Fruit fly (Drosophila melanogaster) whole organism, embryonic: ENCODE results near the gene CG17839.

Experiments
- ATbp ChIP-seq: fragments of 200-800 bp; sonication (Bioruptor generic); optimal IDR thresholded peaks from 2 replicates; lab custom pipeline; 2017; ENCODE audit warnings: missing biosample characterization, mild to moderate bottlenecking, missing genetic modification characterization, missing genetic modification reagents
- Abd-B ChIP-seq: fragments of 200-800 bp; sonication (Bioruptor generic); optimal IDR thresholded peaks from 2 replicates; lab custom pipeline; 2018; ENCODE audit warnings: missing biosample characterization, mild to moderate bottlenecking, missing genetic modification characterization, moderate library complexity
- CG10431 ChIP-seq: fragments of 200-800 bp; sonication (Bioruptor generic); optimal IDR thresholded peaks from 3 replicates; lab custom pipeline; 2018; ENCODE audit warnings: missing biosample characterization, mild to moderate bottlenecking, missing genetic modification characterization
- CG11093 ChIP-seq: fragments of 200-800 bp; sonication (Bioruptor generic); IDR thresholded peaks from 3 replicates; pipeline ENCODE4 v1.3.6; 2022; ENCODE audit warnings: missing biosample characterization, missing genetic modification characterization
- CG11560 ChIP-seq: fragments of 200-800 bp; sonication (Bioruptor generic); IDR thresholded peaks from 3 replicates; pipeline ENCODE4 v1.3.6; 2022; ENCODE audit warnings: missing biosample characterization, missing genetic modification characterization
- CG11695 ChIP-seq: fragments of 200-800 bp; sonication (Bioruptor generic); IDR thresholded peaks from 3 replicates; pipeline ENCODE4 v1.3.6; 2022; ENCODE audit warnings: missing biosample characterization, missing genetic modification characterization
- CG12659 ChIP-seq: fragments of 200-800 bp; sonication (Bioruptor generic); optimal IDR thresholded peaks from 3 replicates; lab custom pipeline; 2017; ENCODE audit warnings: mild to moderate bottlenecking, missing biosample characterization, missing genetic modification reagents, missing genetic modification characterization
- CG12744 ChIP-seq: fragments of 200-800 bp; sonication (Bioruptor generic); optimal IDR thresholded peaks from 2 replicates; lab custom pipeline; 2016; ENCODE audit warnings: missing biosample characterization, missing genetic modification characterization
- CG13123 ChIP-seq: fragments of 200-800 bp; sonication (Bioruptor generic); optimal IDR thresholded peaks from 2 replicates; lab custom pipeline; 2016; ENCODE audit warnings: missing biosample characterization, missing genetic modification characterization
- CG1792 ChIP-seq: fragments of 200-800 bp; sonication (Bioruptor generic); optimal IDR thresholded peaks from 2 replicates; lab custom pipeline; 2016; ENCODE audit warnings: missing biosample characterization, missing genetic modification characterization
- CG3065 ChIP-seq: fragments of 200-800 bp; sonication (Bioruptor generic); optimal IDR thresholded peaks from 2 replicates; lab custom pipeline; 2016; ENCODE audit warnings: missing biosample characterization, missing genetic modification characterization
- CG3163 ChIP-seq: fragments of 200-800 bp; sonication (Bioruptor generic); optimal IDR thresholded peaks from 3 replicates; lab custom pipeline; 2016; ENCODE audit warnings: missing biosample characterization, missing genetic modification characterization
- CG34422 ChIP-seq: fragments of 200-800 bp; sonication (Bioruptor generic); IDR thresholded peaks from 3 replicates; pipeline ENCODE4 v1.3.6; 2022; ENCODE audit warnings: missing biosample characterization, missing genetic modification characterization
- CG3995 ChIP-seq: fragments of 200-800 bp; sonication (Bioruptor generic); optimal IDR thresholded peaks from 3 replicates; lab custom pipeline; 2016; ENCODE audit warnings: missing biosample characterization, missing genetic modification characterization
- CG5953 ChIP-seq: fragments of 200-800 bp; sonication (Bioruptor generic); IDR thresholded peaks from 2 replicates; pipeline ENCODE4 v1.3.6; 2022; ENCODE audit warnings: missing biosample characterization, missing genetic modification characterization
- CG6765 ChIP-seq: fragments of 200-800 bp; sonication (Bioruptor generic); optimal IDR thresholded peaks from 3 replicates; lab custom pipeline; 2017; ENCODE audit warnings: missing biosample characterization, mild to moderate bottlenecking, missing genetic modification characterization
- CG9876 ChIP-seq: fragments of 200-800 bp; sonication (Bioruptor generic); optimal IDR thresholded peaks from 2 replicates; lab custom pipeline; 2016; ENCODE audit warnings: missing biosample characterization, missing genetic modification characterization
- CrebB ChIP-seq: fragments of 200-800 bp; sonication (Bioruptor generic); optimal IDR thresholded peaks from 3 replicates; lab custom pipeline; 2018; ENCODE audit warnings: missing biosample characterization, mild to moderate bottlenecking, missing genetic modification characterization
- Dad ChIP-seq: fragments of 200-800 bp; sonication (Bioruptor generic); optimal IDR thresholded peaks from 3 replicates; lab custom pipeline; 2016; ENCODE audit warnings: missing biosample characterization, missing genetic modification characterization
- Dfd ChIP-seq, 2 experiments: fragments of >200 bp; optimal IDR thresholded peaks; 2 replicates each; lab custom pipeline; 2017; ENCODE audit warnings: missing biosample characterization in 2 of 2, missing genetic modification characterization in 2 of 2
- Drgx ChIP-seq: fragments of 200-800 bp; sonication (Bioruptor generic); IDR thresholded peaks from 2 replicates; pipeline ENCODE4 v1.3.6; 2022; ENCODE audit warnings: missing biosample characterization, missing genetic modification characterization
- E2f2 ChIP-seq: fragments of 200-800 bp; sonication (Bioruptor generic); IDR thresholded peaks from 2 replicates; pipeline ENCODE4 v1.3.6; 2022; ENCODE audit warnings: missing biosample characterization, missing genetic modification characterization
- Fer1 ChIP-seq: fragments of 200-800 bp; sonication (Bioruptor generic); optimal IDR thresholded peaks from 2 replicates; lab custom pipeline; 2017; ENCODE audit warnings: missing biosample characterization, mild to moderate bottlenecking, missing genetic modification characterization
- GATAe ChIP-seq: fragments of 200-800 bp; sonication (Bioruptor generic); conservative IDR thresholded peaks from 2 replicates; pipeline ENCODE4 v1.3.6; 2022; ENCODE audit warnings: missing biosample characterization, missing genetic modification characterization
- H2.0 ChIP-seq: fragments of 200-800 bp; sonication (Bioruptor generic); IDR thresholded peaks from 2 replicates; pipeline ENCODE4 v1.3.6; 2022; ENCODE audit warnings: missing biosample characterization, missing genetic modification characterization
- Hr3 ChIP-seq: fragments of 200-800 bp; sonication (Bioruptor generic); optimal IDR thresholded peaks from 3 replicates; lab custom pipeline; 2016; ENCODE audit warnings: missing biosample characterization, missing genetic modification characterization
- Hsf ChIP-seq: fragments of 200-800 bp; sonication (Bioruptor generic); optimal IDR thresholded peaks from 3 replicates; lab custom pipeline; 2016; ENCODE audit warnings: missing biosample characterization, missing genetic modification characterization
- NFAT ChIP-seq: fragments of 200-800 bp; sonication (Bioruptor generic); IDR thresholded peaks from 2 replicates; pipeline ENCODE4 v1.3.6; 2022; ENCODE audit warnings: missing biosample characterization, missing genetic modification characterization
- Opbp ChIP-seq: fragments of 200-800 bp; sonication (Bioruptor generic); IDR thresholded peaks from 3 replicates; pipeline ENCODE4 v1.3.6; 2022; ENCODE audit warnings: missing biosample characterization, missing genetic modification characterization; ENCODE audit not compliant: partially characterized antibody
- Optix ChIP-seq: fragments of 200-800 bp; sonication (Bioruptor generic); IDR thresholded peaks from 3 replicates; pipeline ENCODE4 v1.3.6; 2022; ENCODE audit warnings: missing biosample characterization, missing genetic modification characterization
- PHDP ChIP-seq: fragments of 200-800 bp; sonication (Bioruptor generic); optimal IDR thresholded peaks from 3 replicates; lab custom pipeline; 2018; ENCODE audit warnings: missing biosample characterization, mild to moderate bottlenecking, missing genetic modification characterization, moderate library complexity
- Pdp1 ChIP-seq, 2 experiments: fragments of 200-800 bp; sonication (Bioruptor generic); optimal IDR thresholded peaks; 3 replicates each; lab custom pipeline; 2016; ENCODE audit warnings: missing biosample characterization in 2 of 2, missing genetic modification characterization in 2 of 2, mild to moderate bottlenecking in 1 of 2, moderate library complexity in 1 of 2
- amos ChIP-seq: fragments of 200-800 bp; sonication (Bioruptor generic); IDR thresholded peaks from 2 replicates; pipeline ENCODE4 v1.3.6; 2022; ENCODE audit warnings: missing biosample characterization, missing genetic modification characterization; ENCODE audit not compliant: partially characterized antibody
- ase ChIP-seq: fragments of 200-800 bp; sonication (Bioruptor generic); IDR thresholded peaks from 3 replicates; pipeline ENCODE4 v1.3.6; 2022; ENCODE audit warnings: missing biosample characterization, missing genetic modification characterization
- cg ChIP-seq: fragments of 200-800 bp; sonication (Bioruptor generic); optimal IDR thresholded peaks from 3 replicates; lab custom pipeline; 2019; ENCODE audit warnings: missing biosample characterization, mild to moderate bottlenecking, missing genetic modification characterization, moderate library complexity
- chif ChIP-seq, 2 experiments: fragments of 200-800 bp; sonication (Bioruptor generic); optimal IDR thresholded peaks; 3 replicates each; lab custom pipeline; 2016; ENCODE audit warnings: missing biosample characterization in 2 of 2, missing genetic modification characterization in 2 of 2
- chinmo ChIP-seq: fragments of 200-800 bp; sonication (Bioruptor generic); IDR thresholded peaks from 4 replicates; pipeline ENCODE4 v1.3.6; 2022; ENCODE audit warnings: missing biosample characterization, missing genetic modification characterization; ENCODE audit not compliant: partially characterized antibody
- eve ChIP-seq, 2 experiments: fragments of >200 bp; optimal IDR thresholded peaks; 2 replicates each; lab custom pipeline; 2017; ENCODE audit warnings: missing biosample characterization in 2 of 2, missing genetic modification characterization in 2 of 2
- grau ChIP-seq: fragments of 200-800 bp; optimal IDR thresholded peaks from 3 replicates; lab custom pipeline; 2019; ENCODE audit warnings: missing biosample characterization, mild to moderate bottlenecking, missing genetic modification characterization, moderate library complexity
- hb ChIP-seq: fragments of 200-800 bp; sonication (Bioruptor generic); IDR thresholded peaks from 3 replicates; pipeline ENCODE4 v1.3.6; 2022; ENCODE audit warnings: missing biosample characterization, missing genetic modification characterization; ENCODE audit not compliant: partially characterized antibody
- hkb ChIP-seq, 2 experiments: fragments of 200-800 bp in 1 of 2; fragments of >200 bp in 1 of 2; sonication (Bioruptor generic) in 1 of 2; IDR thresholded peaks in 1 of 2; optimal IDR thresholded peaks in 1 of 2; 2 replicates each; pipeline versions ENCODE4 v1.3.6 to Lab custom; 2017 to 2022; ENCODE audit warnings: missing biosample characterization in 1 of 2, missing genetic modification characterization in 1 of 2
- lola ChIP-seq, 3 experiments: fragments of >200 bp in 2 of 3; fragments of 200-800 bp in 1 of 3; sonication (Bioruptor generic) in 1 of 3; optimal IDR thresholded peaks; 2 replicates each; lab custom pipeline; 2017 to 2019; ENCODE audit warnings: missing biosample characterization in 3 of 3, missing genetic modification characterization in 3 of 3, mild to moderate bottlenecking in 1 of 3, moderate library complexity in 1 of 3
- mld ChIP-seq: fragments of 200-800 bp; sonication (Bioruptor generic); IDR thresholded peaks from 3 replicates; pipeline ENCODE4 v1.3.6; 2022; ENCODE audit warnings: missing biosample characterization, missing genetic modification characterization; ENCODE audit not compliant: partially characterized antibody
- nerfin-1 ChIP-seq: fragments of 200-800 bp; sonication (Bioruptor generic); optimal IDR thresholded peaks from 3 replicates; lab custom pipeline; 2019; ENCODE audit warnings: missing biosample characterization, mild to moderate bottlenecking, missing genetic modification characterization, moderate library complexity
- oc ChIP-seq: fragments of 200-800 bp; sonication (Bioruptor generic); optimal IDR thresholded peaks from 2 replicates; lab custom pipeline; 2018; ENCODE audit warnings: missing biosample characterization, mild to moderate bottlenecking, missing genetic modification characterization, moderate library complexity
- shn ChIP-seq: fragments of 200-800 bp; sonication (Bioruptor generic); optimal IDR thresholded peaks from 3 replicates; lab custom pipeline; 2016; ENCODE audit warnings: missing biosample characterization, missing genetic modification characterization
- so ChIP-seq: fragments of 200-800 bp; sonication (Bioruptor generic); IDR thresholded peaks from 3 replicates; pipeline ENCODE4 v1.3.6; 2022; ENCODE audit warnings: missing biosample characterization, missing genetic modification characterization
- sqz ChIP-seq: fragments of 200-800 bp; sonication (Bioruptor generic); optimal IDR thresholded peaks from 3 replicates; lab custom pipeline; 2018; ENCODE audit warnings: missing biosample characterization, mild to moderate bottlenecking, missing genetic modification characterization
- tll ChIP-seq, 2 experiments: fragments of 200-800 bp in 1 of 2; fragments of >200 bp in 1 of 2; sonication (Bioruptor generic) in 1 of 2; optimal IDR thresholded peaks; 2 replicates each; lab custom pipeline; 2017 to 2019; ENCODE audit warnings: missing biosample characterization in 2 of 2, missing genetic modification characterization in 2 of 2, mild to moderate bottlenecking in 1 of 2, moderate library complexity in 1 of 2
- usp ChIP-seq: fragments of >200 bp; optimal IDR thresholded peaks from 2 replicates; lab custom pipeline; 2017; ENCODE audit warnings: missing biosample characterization, missing genetic modification characterization
- vvl ChIP-seq: fragments of 200-800 bp; sonication (Bioruptor generic); IDR thresholded peaks from 2 replicates; pipeline ENCODE4 v1.3.6; 2022; ENCODE audit warnings: missing biosample characterization, missing genetic modification characterization

The CG17839 gene

dm6 chr3L:14847415-14847814, 42.5 kb downstream of the CG17839 start (continued):
- TF ChIP-seq NFAT (no peak), CG1792 (GFP tag; lab: Kevin White, UChicago) (no peak), shn (GFP tag; lab: Kevin White, UChicago) (no peak), sqz (GFP tag; lab: Kevin White, UChicago) (no peak), ase (GFP tag; lab: Robert Waterston, UW) (no peak), CG10431 (GFP tag; lab: Kevin White, UChicago) (no peak), eve (GFP tag; optimal IDR thresholded peaks at IDR 0.05; lab: Kevin White, UChicago) (no peak), nerfin-1 (tag; lab: Kevin White, UChicago) (no peak), CG3065 (GFP tag; lab: Kevin White, UChicago) (no peak), Hsf (GFP tag; lab: Kevin White, UChicago) (no peak), CG9876 (no peak), CG6765 (no peak), PHDP (tag; lab: Kevin White, UChicago) (peak; percentile 36), Dfd (GFP tag; optimal IDR thresholded peaks at IDR 0.05; lab: Kevin White, UChicago) (no peak), chinmo (GFP tag; lab: Robert Waterston, UW) (no peak), CG13123 (GFP tag; lab: Kevin White, UChicago) (no peak), vvl (GFP tag; lab: Robert Waterston, UW) (no peak), Fer1 (GFP tag; lab: Kevin White, UChicago) (peak; percentile 51), tll (GFP tag; optimal IDR thresholded peaks at IDR 0.05; lab: Kevin White, UChicago) (no peak), CG5953 (no peak), CG11695 (no peak), GATAe (GFP tag; lab: Robert Waterston, UW) (no peak), CG3995 (no peak), chif (GFP tag; optimal IDR thresholded peaks at IDR 0.05; lab: Kevin White, UChicago) (no peak), lola (GFP tag; optimal IDR thresholded peaks at IDR 0.05; lab: Kevin White, UChicago) (no peak), Pdp1 (GFP tag; optimal IDR thresholded peaks at IDR 0.05; lab: Kevin White, UChicago) (no peak), Optix (GFP tag; lab: Robert Waterston, UW) (no peak), E2f2 (GFP tag; lab: Robert Waterston, UW) (no peak), CG11093 (GFP tag; lab: Robert Waterston, UW) (no peak), mld (GFP tag; lab: Robert Waterston, UW) (no peak), CG3163 (GFP tag; lab: Kevin White, UChicago) (no peak), Abd-B (no peak), so (no peak), H2.0 (no peak), CG12659 (GFP tag; lab: Kevin White, UChicago) (peak; percentile 36), CG34422 (GFP tag; lab: Robert Waterston, UW) (no peak), CrebB (no peak), cg (GFP tag; lab: Kevin White, UChicago) (no peak), hb (GFP tag; lab: Robert Waterston, UW) (no peak), oc (no peak), ATbp (GFP tag; lab: Kevin White, UChicago) (no peak), CG11560 (tag; lab: Robert Waterston, UW) (no peak), usp (GFP tag; lab: Kevin White, UChicago) (no peak), CG12744 (GFP tag; lab: Kevin White, UChicago) (no peak), Dad (GFP tag; lab: Kevin White, UChicago) (no peak), hkb (optimal IDR thresholded peaks at IDR 0.05; lab: Kevin White, UChicago) (no peak), hkb (GFP tag; IDR thresholded peaks at IDR 0.05; lab: Robert Waterston, UW) (no peak), amos (no peak), Drgx (GFP tag; lab: Robert Waterston, UW) (no peak), Hr3 (GFP tag; lab: Kevin White, UChicago) (peak; percentile 8), grau (peak; percentile 58), Opbp (GFP tag; lab: Robert Waterston, UW) (no peak)
